Worm (Caenorhabditis elegans) whole organism, mixed stage, embryonic: ENCODE data around the gene ZK666.4.

Experiments
- bed-3 ChIP-seq: fragments of 200-800 bp; sonication (Bioruptor generic); optimal IDR thresholded peaks from 3 replicates; lab custom pipeline; 2018; ENCODE audit warnings: mild to moderate bottlenecking, missing genetic modification characterization, moderate library complexity, missing compliant biosample characterization
- blmp-1 ChIP-seq: fragments of 150-350 bp; optimal IDR thresholded peaks from 2 replicates; lab custom pipeline; 2014; ENCODE audit warnings: missing biosample characterization, missing genetic modification characterization
- ceh-39 ChIP-seq: fragments of 150-350 bp; optimal IDR thresholded peaks from 2 replicates; lab custom pipeline; 2014; ENCODE audit warnings: missing biosample characterization, missing genetic modification characterization
- ceh-43 ChIP-seq: fragments of 200-800 bp; sonication (Bioruptor generic); optimal IDR thresholded peaks from 2 replicates; lab custom pipeline; 2018; ENCODE audit warnings: mild to moderate bottlenecking, missing genetic modification characterization, moderate library complexity, missing compliant biosample characterization
- ceh-83 ChIP-seq: fragments of 200-800 bp; sonication (Bioruptor generic); optimal IDR thresholded peaks from 2 replicates; lab custom pipeline; 2018; ENCODE audit warnings: mild to moderate bottlenecking, missing genetic modification characterization, missing compliant biosample characterization
- ces-1 ChIP-seq: fragments of 150-350 bp; optimal IDR thresholded peaks from 2 replicates; lab custom pipeline; 2014; ENCODE audit warnings: missing biosample characterization, missing genetic modification reagents, missing genetic modification characterization
- cnd-1 ChIP-seq: fragments of 200-800 bp; sonication (Bioruptor generic); optimal IDR thresholded peaks from 2 replicates; lab custom pipeline; 2018; ENCODE audit warnings: mild to moderate bottlenecking, missing genetic modification characterization, missing compliant biosample characterization
- drap-1 ChIP-seq: fragments of 200-800 bp; sonication (Bioruptor generic); optimal IDR thresholded peaks from 3 replicates; lab custom pipeline; 2018; ENCODE audit warnings: mild to moderate bottlenecking, missing genetic modification characterization, missing compliant biosample characterization
- elt-1 ChIP-seq: sonication (generic microtip); optimal IDR thresholded peaks from 2 replicates; lab custom pipeline; 2017; ENCODE audit warnings: missing genetic modification characterization, mild to moderate bottlenecking, missing compliant biosample characterization, antibody characterized with exemption, moderate library complexity, borderline replicate concordance; ENCODE audit not compliant: insufficient read depth
- elt-3 ChIP-seq: fragments of 150-350 bp; optimal IDR thresholded peaks from 2 replicates; lab custom pipeline; 2014; ENCODE audit warnings: missing biosample characterization, missing genetic modification characterization
- flh-1 ChIP-seq: fragments of 200-800 bp; sonication (Bioruptor generic); optimal IDR thresholded peaks from 2 replicates; lab custom pipeline; 2018; ENCODE audit warnings: mild to moderate bottlenecking, missing genetic modification characterization, moderate library complexity, missing compliant biosample characterization
- ham-2 ChIP-seq: fragments of 200-800 bp; sonication (Bioruptor generic); optimal IDR thresholded peaks from 2 replicates; lab custom pipeline; 2018; ENCODE audit warnings: mild to moderate bottlenecking, missing genetic modification characterization, missing compliant biosample characterization
- hlh-1 ChIP-seq: fragments of 150-350 bp; optimal IDR thresholded peaks from 2 replicates; lab custom pipeline; 2014; ENCODE audit warnings: missing biosample characterization, missing genetic modification reagents, missing genetic modification characterization
- lin-13 ChIP-seq: fragments of 150-350 bp; optimal IDR thresholded peaks from 2 replicates; lab custom pipeline; 2014; ENCODE audit warnings: missing biosample characterization, missing genetic modification characterization
- lin-32 ChIP-seq: fragments of 200-800 bp; sonication (Bioruptor generic); optimal IDR thresholded peaks from 2 replicates; lab custom pipeline; 2018; ENCODE audit warnings: mild to moderate bottlenecking, missing genetic modification characterization, missing compliant biosample characterization
- lsy-2 ChIP-seq: fragments of 150-350 bp; optimal IDR thresholded peaks from 2 replicates; lab custom pipeline; 2014; ENCODE audit warnings: missing biosample characterization, missing genetic modification characterization
- mab-5 ChIP-seq: fragments of 150-350 bp; optimal IDR thresholded peaks from 2 replicates; lab custom pipeline; 2014; ENCODE audit warnings: missing biosample characterization, missing genetic modification characterization
- mep-1 ChIP-seq: fragments of 150-350 bp; optimal IDR thresholded peaks from 2 replicates; lab custom pipeline; 2017; ENCODE audit warnings: missing biosample characterization, missing genetic modification reagents, missing genetic modification characterization, inconsistent platforms
- mls-2 ChIP-seq: sonication (generic microtip); optimal IDR thresholded peaks from 2 replicates; lab custom pipeline; 2016; ENCODE audit warnings: mild to moderate bottlenecking, missing genetic modification characterization, moderate library complexity, missing compliant biosample characterization
- nhr-12 ChIP-seq: fragments of 150-350 bp; optimal IDR thresholded peaks from 2 replicates; lab custom pipeline; 2014; ENCODE audit warnings: missing biosample characterization, missing genetic modification characterization
- nhr-2 ChIP-seq: fragments of 150-350 bp; optimal IDR thresholded peaks from 2 replicates; lab custom pipeline; 2014; ENCODE audit warnings: missing biosample characterization, missing genetic modification characterization
- nhr-237 ChIP-seq: fragments of 150-350 bp; optimal IDR thresholded peaks from 2 replicates; lab custom pipeline; 2014; ENCODE audit warnings: missing biosample characterization, missing genetic modification characterization
- nhr-28 ChIP-seq: fragments of 150-350 bp; optimal IDR thresholded peaks from 2 replicates; lab custom pipeline; 2014; ENCODE audit warnings: missing biosample characterization, missing genetic modification characterization
- nhr-76 ChIP-seq: sonication (generic microtip); optimal IDR thresholded peaks from 2 replicates; lab custom pipeline; 2017; ENCODE audit warnings: missing biosample characterization, missing genetic modification characterization
- sem-2 ChIP-seq: fragments of 200-800 bp; sonication (Bioruptor generic); optimal IDR thresholded peaks from 2 replicates; lab custom pipeline; 2018; ENCODE audit warnings: mild to moderate bottlenecking, missing genetic modification characterization, missing compliant biosample characterization
- snpc-4 ChIP-seq: fragments of 150-350 bp; optimal IDR thresholded peaks from 2 replicates; lab custom pipeline; 2014; ENCODE audit warnings: missing biosample characterization, missing genetic modification characterization
- unc-120 ChIP-seq: sonication (generic microtip); optimal IDR thresholded peaks from 2 replicates; lab custom pipeline; 2017; ENCODE audit warnings: missing genetic modification characterization, missing compliant biosample characterization; ENCODE audit not compliant: poor library complexity, severe bottlenecking
- unc-39 ChIP-seq: fragments of 150-350 bp; optimal IDR thresholded peaks from 2 replicates; lab custom pipeline; 2014; ENCODE audit warnings: missing biosample characterization, missing genetic modification characterization
- unc-62 ChIP-seq: fragments of 150-350 bp; optimal IDR thresholded peaks from 2 replicates; lab custom pipeline; 2014; ENCODE audit warnings: missing biosample characterization, missing genetic modification reagents, missing genetic modification characterization
- zip-8 ChIP-seq: fragments of 150-350 bp; optimal IDR thresholded peaks from 2 replicates; lab custom pipeline; 2014; ENCODE audit warnings: missing biosample characterization, missing genetic modification characterization
- ztf-11 ChIP-seq: fragments of 150-350 bp; optimal IDR thresholded peaks from 2 replicates; lab custom pipeline; 2014; ENCODE audit warnings: missing biosample characterization, missing genetic modification characterization

Gene ZK666.4

DNA sequence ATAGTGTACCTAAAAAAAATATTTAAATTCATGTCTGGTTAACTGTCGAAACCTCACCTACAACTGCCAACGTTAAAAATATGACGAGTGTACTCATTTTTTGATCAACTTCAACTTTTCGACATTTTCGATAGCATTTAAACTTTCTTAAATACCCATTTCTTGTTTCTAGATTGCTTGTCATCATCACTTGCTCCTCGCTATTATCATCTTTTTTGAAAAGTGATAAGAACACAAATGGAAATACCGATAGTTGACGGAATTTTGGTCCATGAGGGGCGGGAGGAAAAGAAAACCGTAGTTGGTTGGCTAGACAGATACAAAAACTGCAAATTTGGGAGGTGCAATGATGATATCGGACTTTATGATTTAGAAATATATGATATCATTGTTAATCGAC is 6.9 kb upstream of the ZK666.4 start, which contains the start of gene clec-143:
TSS of gene clec-143 (minus strand) at position 139 of the 400 bp plus-strand sequence.
- no peak for TF ChIP-seq blmp-1 (tag; lab: Kevin White, UChicago)
- TF ChIP-seq unc-120: no peak
- no peak for TF ChIP-seq snpc-4
- no peak for TF ChIP-seq unc-62 (GFP tag; lab: Kevin White, UChicago)
- TF ChIP-seq mab-5: no peak
- TF ChIP-seq elt-1 (tag; lab: Kevin White, UChicago): no peak
- no peak for TF ChIP-seq mep-1 (tag; lab: Kevin White, UChicago)
- TF ChIP-seq ztf-11 (tag; lab: Kevin White, UChicago): no peak
- no peak for TF ChIP-seq flh-1 (GFP tag; lab: Kevin White, UChicago)
- no peak for TF ChIP-seq sem-2 (GFP tag; lab: Kevin White, UChicago)
- TF ChIP-seq, all 35 proteins: peak for 0

DNA sequence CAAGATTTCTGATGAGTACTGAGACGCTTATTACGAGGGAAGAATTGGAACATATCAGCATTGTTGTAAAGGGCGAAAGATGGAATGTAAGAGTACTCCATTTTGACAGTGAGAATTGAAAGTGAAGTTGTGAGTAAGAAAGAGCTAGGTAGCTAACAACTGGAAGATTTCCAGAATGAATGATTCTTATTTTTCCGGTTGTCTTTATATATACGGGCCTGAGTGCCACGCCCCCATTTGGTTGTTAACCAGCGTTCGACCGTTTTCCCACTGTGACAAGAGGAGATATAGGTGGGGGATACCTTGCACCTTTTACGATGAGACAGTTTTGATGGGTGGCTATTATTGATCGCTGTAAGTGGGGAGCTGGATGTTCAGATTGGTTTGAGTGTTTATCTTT is 5.8 kb upstream of the ZK666.4 start, which contains the start of gene ZK666.1:
TSS of gene ZK666.1 (minus strand) at position 101 of the 400 bp plus-strand sequence.
- no peak for TF ChIP-seq cnd-1 (tag; lab: Kevin White, UChicago)
- no peak for TF ChIP-seq lin-13 (tag; lab: Kevin White, UChicago)
- no peak for TF ChIP-seq sem-2 (GFP tag; lab: Kevin White, UChicago)
- TF ChIP-seq zip-8 (tag; lab: Kevin White, UChicago): no peak
- TF ChIP-seq lsy-2: no peak
- TF ChIP-seq hlh-1: no peak
- no peak for TF ChIP-seq nhr-28

DNA sequence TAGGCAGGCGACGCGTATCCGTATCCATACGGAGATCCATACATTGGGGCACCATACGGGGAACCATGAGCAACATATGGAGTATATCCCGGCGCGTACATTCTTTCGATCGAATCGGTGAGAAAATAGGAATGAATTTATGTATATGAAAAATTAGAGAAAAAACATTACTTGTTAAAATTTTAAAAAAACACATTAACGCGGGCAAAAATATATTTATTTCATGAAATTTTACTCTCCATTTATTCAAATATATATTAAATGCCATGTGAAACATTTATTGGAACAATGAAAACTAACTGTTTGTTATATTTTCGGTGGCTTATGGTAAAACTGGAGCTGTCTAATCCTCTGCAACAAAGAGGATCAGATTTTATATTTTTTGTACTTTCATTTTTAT is 5.3 kb upstream of the ZK666.4 start, which contains the start of gene ZK666.2:
TSS of gene ZK666.2 (minus strand) at position 101 of the 400 bp plus-strand sequence.
- TF ChIP-seq elt-3: no peak
- no peak for TF ChIP-seq lin-32 (GFP tag; lab: Kevin White, UChicago)
- no peak for TF ChIP-seq zip-8 (tag; lab: Kevin White, UChicago)
- TF ChIP-seq cnd-1 (tag; lab: Kevin White, UChicago): no peak
- TF ChIP-seq nhr-28: no peak

- TF ChIP-seq ceh-43 (GFP tag; lab: Kevin White, UChicago): no peak
- no peak for TF ChIP-seq drap-1 (GFP tag; lab: Kevin White, UChicago)
- TF ChIP-seq mep-1 (tag; lab: Kevin White, UChicago): no peak
- no peak for TF ChIP-seq hlh-1
- TF ChIP-seq nhr-2 (tag; lab: Kevin White, UChicago): no peak
- no peak for TF ChIP-seq lsy-2
- no peak for TF ChIP-seq bed-3 (GFP tag; lab: Kevin White, UChicago)
- TF ChIP-seq ceh-39: no peak
- TF ChIP-seq ces-1 (GFP tag; lab: Kevin White, UChicago): no peak
- no peak for TF ChIP-seq blmp-1 (tag; lab: Kevin White, UChicago)
- TF ChIP-seq unc-39 (tag; lab: Kevin White, UChicago): no peak
- no peak for TF ChIP-seq unc-120
- no peak for TF ChIP-seq cnd-1 (tag; lab: Kevin White, UChicago)
- TF ChIP-seq ham-2 (GFP tag; lab: Kevin White, UChicago): no peak
Observed at ce11 chrII:10476039-10476438, 1.0 kb upstream of the ZK666.4 start, which contains the start of gene clec-58. Gene clec-58 (minus strand): TSS chrII:10476139.

ce11 chrII:10479348-10479747 is 2.3 kb downstream of the ZK666.4 start, which contains the start of gene clec-59:
Gene clec-59 (minus strand): TSS chrII:10479448.
- TF ChIP-seq lin-32 (GFP tag; lab: Kevin White, UChicago) (no peak), elt-1 (tag; lab: Kevin White, UChicago) (no peak)
- TF ChIP-seq, all 35 proteins: peak for 0

- TF ChIP-seq elt-1 (tag; lab: Kevin White, UChicago) (no peak), nhr-237 (tag; lab: Kevin White, UChicago) (no peak), mep-1 (tag; lab: Kevin White, UChicago) (no peak), flh-1 (GFP tag; lab: Kevin White, UChicago) (no peak), nhr-76 (no peak), hlh-1 (no peak), drap-1 (GFP tag; lab: Kevin White, UChicago) (no peak), lin-32 (GFP tag; lab: Kevin White, UChicago) (no peak), ceh-83 (no peak), blmp-1 (tag; lab: Kevin White, UChicago) (no peak), nhr-12 (tag; lab: Kevin White, UChicago) (no peak), elt-3 (no peak), bed-3 (GFP tag; lab: Kevin White, UChicago) (no peak), zip-8 (tag; lab: Kevin White, UChicago) (no peak), mls-2 (tag; lab: Kevin White, UChicago) (no peak), sem-2 (GFP tag; lab: Kevin White, UChicago) (no peak), unc-120 (no peak), ceh-43 (GFP tag; lab: Kevin White, UChicago) (no peak)
- TF ChIP-seq, all 35 proteins: peak for 0
Observed at ce11 chrII:10480043-10480442, 3.0 kb downstream of the ZK666.4 start.
